Fruit fly (Drosophila melanogaster): ENCODE measurements around the gene CG13994.

- TF ChIP-seq pan (optimal IDR thresholded peaks at IDR 0.05) (no peak), usp (GFP tag; optimal IDR thresholded peaks at IDR 0.05) (no peak), Dll (optimal IDR thresholded peaks at IDR 0.05) (no peak), EcR (GFP tag; optimal IDR thresholded peaks at IDR 0.05) (no peak), psq (optimal IDR thresholded peaks at IDR 0.05) (no peak)
These were observed 16.6 kb upstream of the CG13994 start, which contains the start of gene Pfas for dm6 chr2L:6045972-6046718.
